Fruit fly (Drosophila melanogaster) whole organism: ENCODE results near the gene CG31974.

Source experiments
- pan ChIP-seq: fragments of >200 bp; optimal IDR thresholded peaks from 2 replicates; lab custom pipeline; 2017
- psq ChIP-seq: fragments of >200 bp; optimal IDR thresholded peaks from 2 replicates; lab custom pipeline; 2017

DNA sequence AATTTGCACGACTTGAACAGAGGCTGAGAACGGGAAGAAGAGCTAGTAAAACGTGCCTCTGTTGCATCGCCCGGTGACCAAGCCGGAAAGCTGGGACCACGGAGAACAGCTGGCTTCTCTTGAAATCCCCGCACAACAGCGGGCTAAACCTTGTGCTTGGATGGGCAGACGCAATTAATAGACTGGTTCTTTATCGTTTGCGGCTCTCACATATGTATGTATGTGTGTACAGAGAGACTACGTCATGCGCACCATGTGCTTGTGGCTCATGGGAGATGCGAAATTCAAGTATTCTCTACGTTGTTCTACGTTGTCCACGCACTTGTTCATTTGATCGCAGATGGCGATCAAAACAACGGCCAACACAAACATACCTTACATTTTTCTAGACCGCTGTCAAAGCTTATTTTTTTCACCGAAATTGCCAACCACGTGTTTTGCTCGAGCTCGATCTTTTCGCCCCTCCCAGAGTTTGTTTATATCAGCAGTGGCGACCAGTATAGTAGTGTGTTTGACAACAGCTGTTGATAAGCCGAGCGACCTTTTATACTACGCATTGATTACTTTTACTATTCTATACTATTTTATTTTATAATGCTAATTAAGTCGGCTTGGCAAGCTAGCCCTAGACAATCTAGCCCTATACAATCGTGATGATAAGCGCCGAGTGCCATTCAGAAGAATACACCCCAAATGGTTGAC, 33.6 kb downstream of the CG31974 start:
- TF ChIP-seq pan (no peak), psq (lab: Kevin White, UChicago) (no peak)
